Worm (Caenorhabditis elegans) whole organism, L4 larva: ENCODE data around the gene ptp-3.

ENCODE experiments used
- D1046.2 ChIP-seq: fragments of 200-800 bp; sonication (Bioruptor generic); IDR thresholded peaks from 2 replicates; pipeline ENCODE4 v1.3.6; 2022; ENCODE audit warnings: missing genetic modification characterization, missing compliant biosample characterization
- F26F4.8 ChIP-seq: fragments of 200-800 bp; sonication (Bioruptor generic); conservative IDR thresholded peaks from 2 replicates; pipeline ENCODE4 v1.3.6; 2022; ENCODE audit warnings: missing genetic modification characterization, missing compliant biosample characterization
- F37D6.2 ChIP-seq: sonication (generic microtip); optimal IDR thresholded peaks from 2 replicates; lab custom pipeline; 2016; ENCODE audit warnings: mild to moderate bottlenecking, missing genetic modification characterization, missing compliant biosample characterization
- R02D3.7 ChIP-seq: fragments of 150-350 bp; sonication (generic microtip); optimal IDR thresholded peaks from 3 replicates; lab custom pipeline; 2014; ENCODE audit warnings: missing biosample characterization, missing genetic modification characterization
- T20F7.1 ChIP-seq: fragments of 200-800 bp; sonication (Bioruptor generic); optimal IDR thresholded peaks from 2 replicates; lab custom pipeline; 2018; ENCODE audit warnings: mild to moderate bottlenecking, missing genetic modification characterization, missing compliant biosample characterization
- aha-1 ChIP-seq: fragments of 150-350 bp; peaks from one replicate; lab custom pipeline; 2014; ENCODE audit warnings: missing biosample characterization, missing genetic modification characterization
- arid-1 ChIP-seq: fragments of 200-800 bp; sonication (Bioruptor generic); conservative IDR thresholded peaks from 2 replicates; pipeline ENCODE4 v1.3.6; 2022; ENCODE audit warnings: missing genetic modification reagents, missing genetic modification characterization, missing compliant biosample characterization
- attf-4 ChIP-seq: sonication (generic microtip); optimal IDR thresholded peaks from 3 replicates; lab custom pipeline; 2017; ENCODE audit warnings: missing biosample characterization, missing genetic modification characterization
- ceh-44 ChIP-seq: fragments of 200-800 bp; sonication (Bioruptor generic); IDR thresholded peaks from 2 replicates; pipeline ENCODE4 v1.3.6; 2022; ENCODE audit warnings: missing genetic modification reagents, missing genetic modification characterization, missing compliant biosample characterization
- ceh-82 ChIP-seq: sonication (generic microtip); optimal IDR thresholded peaks from 2 replicates; lab custom pipeline; 2017; ENCODE audit warnings: missing biosample characterization, missing genetic modification characterization
- ces-1 ChIP-seq: fragments of 150-350 bp; sonication (generic microtip); optimal IDR thresholded peaks from 4 replicates; lab custom pipeline; 2014; ENCODE audit warnings: missing biosample characterization, missing genetic modification reagents, missing genetic modification characterization
- cey-2 ChIP-seq: sonication (generic microtip); optimal IDR thresholded peaks from 3 replicates; lab custom pipeline; 2017; ENCODE audit warnings: missing genetic modification characterization, mild to moderate bottlenecking, missing compliant biosample characterization, antibody characterized with exemption, borderline replicate concordance; ENCODE audit not compliant: insufficient read depth
- daf-16 ChIP-seq, 3 experiments: sonication (generic microtip); optimal IDR thresholded peaks; 2 replicates each; lab custom pipeline; 2016 to 2017; ENCODE audit warnings: missing genetic modification characterization in 3 of 3, missing genetic modification reagents in 3 of 3, mild to moderate bottlenecking in 2 of 3, missing compliant biosample characterization in 2 of 3, missing biosample characterization in 1 of 3, moderate library complexity in 1 of 3
- daf-8 ChIP-seq: fragments of 200-800 bp; sonication (Bioruptor generic); IDR thresholded peaks from 2 replicates; pipeline ENCODE4 v1.3.6; 2022; ENCODE audit warnings: missing genetic modification characterization, missing compliant biosample characterization
- dmd-8 ChIP-seq: fragments of 200-800 bp; sonication (Bioruptor generic); IDR thresholded peaks from 2 replicates; pipeline ENCODE4 v1.3.6; 2022; ENCODE audit warnings: missing genetic modification characterization, missing compliant biosample characterization
- dmd-9 ChIP-seq: fragments of 200-800 bp; sonication (Bioruptor generic); IDR thresholded peaks from 2 replicates; pipeline ENCODE4 v1.3.6; 2022; ENCODE audit warnings: missing genetic modification reagents, missing genetic modification characterization, missing compliant biosample characterization
- dpl-1 ChIP-seq: fragments of 150-350 bp; optimal IDR thresholded peaks from 2 replicates; lab custom pipeline; 2014; ENCODE audit warnings: missing biosample characterization, missing genetic modification reagents, missing genetic modification characterization
- dve-1 ChIP-seq: sonication (generic microtip); optimal IDR thresholded peaks from 2 replicates; lab custom pipeline; 2017; ENCODE audit warnings: antibody characterized with exemption, mild to moderate bottlenecking, missing genetic modification characterization, missing compliant biosample characterization; ENCODE audit not compliant: insufficient read depth
- hif-1 ChIP-seq, 2 experiments: sonication (generic microtip); optimal IDR thresholded peaks; 2 replicates each; lab custom pipeline; 2016 to 2017; ENCODE audit warnings: missing compliant biosample characterization in 2 of 2, missing genetic modification characterization in 2 of 2, missing genetic modification reagents in 2 of 2, missing genotype in 2 of 2, mild to moderate bottlenecking in 1 of 2
- hmg-1.1 ChIP-seq: fragments of 200-800 bp; sonication (Bioruptor generic); IDR thresholded peaks from 2 replicates; pipeline ENCODE4 v1.3.6; 2022; ENCODE audit warnings: missing genetic modification reagents, missing genetic modification characterization, missing compliant biosample characterization
- jun-1 ChIP-seq: fragments of 150-350 bp; optimal IDR thresholded peaks from 2 replicates; lab custom pipeline; 2014; ENCODE audit warnings: missing biosample characterization, missing genetic modification reagents, missing genetic modification characterization
- lim-7 ChIP-seq: fragments of 200-800 bp; sonication (Bioruptor generic); IDR thresholded peaks from 2 replicates; pipeline ENCODE4 v1.3.6; 2022; ENCODE audit warnings: missing genetic modification characterization, missing compliant biosample characterization
- lin-38 ChIP-seq: fragments of 200-800 bp; sonication (Bioruptor generic); IDR thresholded peaks from 2 replicates; pipeline ENCODE4 v1.3.6; 2022; ENCODE audit warnings: missing genetic modification reagents, missing genetic modification characterization, missing compliant biosample characterization
- lin-39 ChIP-seq: fragments of 150-350 bp; optimal IDR thresholded peaks from 2 replicates; lab custom pipeline; 2014; ENCODE audit warnings: missing biosample characterization, missing genetic modification reagents, missing genetic modification characterization
- lsy-2 ChIP-seq, 2 experiments: fragments of 150-350 bp in 1 of 2; sonication (generic microtip) in 1 of 2; optimal IDR thresholded peaks; 2 replicates each; lab custom pipeline; 2014 to 2017; ENCODE audit warnings: missing biosample characterization in 2 of 2, missing genetic modification characterization in 2 of 2
- madf-5 ChIP-seq, 2 experiments: fragments of 200-800 bp; sonication (Bioruptor generic); IDR thresholded peaks; 2 replicates each; pipeline ENCODE4 v1.3.6; 2022; ENCODE audit warnings: missing compliant biosample characterization in 2 of 2, missing genetic modification characterization in 2 of 2
- madf-9 ChIP-seq: fragments of 200-800 bp; sonication (Bioruptor generic); conservative IDR thresholded peaks from 2 replicates; pipeline ENCODE4 v1.3.6; 2022; ENCODE audit warnings: missing genetic modification reagents, missing genetic modification characterization, missing compliant biosample characterization
- mes-2 ChIP-seq: sonication (generic microtip); optimal IDR thresholded peaks from 2 replicates; lab custom pipeline; 2016; ENCODE audit warnings: missing genotype, mild to moderate bottlenecking, missing genetic modification characterization, missing compliant biosample characterization; ENCODE audit not compliant: poor library complexity, severe bottlenecking
- mxl-2 ChIP-seq: fragments of 200-800 bp; sonication (Bioruptor generic); conservative IDR thresholded peaks from 2 replicates; pipeline ENCODE4 v1.3.6; 2022; ENCODE audit warnings: missing genetic modification reagents, missing genetic modification characterization, missing compliant biosample characterization
- nhr-102 ChIP-seq: sonication (generic microtip); optimal IDR thresholded peaks from 2 replicates; lab custom pipeline; 2016; ENCODE audit warnings: mild to moderate bottlenecking, missing genetic modification characterization, moderate library complexity, missing compliant biosample characterization
- nhr-111 ChIP-seq: fragments of 200-800 bp; sonication (Bioruptor generic); optimal IDR thresholded peaks from 2 replicates; lab custom pipeline; 2018; ENCODE audit warnings: mild to moderate bottlenecking, missing genetic modification characterization, missing compliant biosample characterization
- nhr-28 ChIP-seq: fragments of 150-350 bp; optimal IDR thresholded peaks from 2 replicates; lab custom pipeline; 2014; ENCODE audit warnings: missing biosample characterization, missing genetic modification characterization
- nhr-48 ChIP-seq: sonication (generic microtip); optimal IDR thresholded peaks from 2 replicates; lab custom pipeline; 2016; ENCODE audit warnings: mild to moderate bottlenecking, missing genetic modification characterization, missing compliant biosample characterization
- nhr-76 ChIP-seq: fragments of 150-350 bp; optimal IDR thresholded peaks from 2 replicates; lab custom pipeline; 2014; ENCODE audit warnings: missing biosample characterization, missing genetic modification characterization
- saeg-2 ChIP-seq: fragments of 200-800 bp; sonication (Bioruptor generic); IDR thresholded peaks from 2 replicates; pipeline ENCODE4 v1.3.6; 2022; ENCODE audit warnings: missing genetic modification reagents, missing genetic modification characterization, missing compliant biosample characterization
- sdz-12 ChIP-seq: fragments of 200-800 bp; sonication (Bioruptor generic); optimal IDR thresholded peaks from 2 replicates; lab custom pipeline; 2018; ENCODE audit warnings: mild to moderate bottlenecking, missing genetic modification characterization, missing compliant biosample characterization
- tra-1 ChIP-seq: fragments of 200-800 bp; sonication (Bioruptor generic); IDR thresholded peaks from 2 replicates; pipeline ENCODE4 v1.3.6; 2022; ENCODE audit warnings: missing genetic modification reagents, missing genetic modification characterization, missing compliant biosample characterization
- unc-39 ChIP-seq: sonication (generic microtip); optimal IDR thresholded peaks from 2 replicates; lab custom pipeline; 2017; ENCODE audit warnings: missing biosample characterization, missing genetic modification characterization
- unc-62 ChIP-seq, 3 experiments: fragments of 150-350 bp in 1 of 3; sonication (generic microtip); optimal IDR thresholded peaks in 2 of 3; peaks in 1 of 3; 1 replicate in 1 of 3; 2 replicates in 2 of 3; lab custom pipeline; 2014 to 2017; ENCODE audit warnings: missing biosample characterization in 3 of 3, missing genetic modification characterization in 3 of 3, missing genetic modification reagents in 3 of 3, missing genotype in 1 of 3
- zip-11 ChIP-seq: fragments of 200-800 bp; sonication (Bioruptor generic); IDR thresholded peaks from 2 replicates; pipeline ENCODE4 v1.3.6; 2022; ENCODE audit warnings: missing genetic modification characterization, missing compliant biosample characterization

Gene ptp-3

DNA sequence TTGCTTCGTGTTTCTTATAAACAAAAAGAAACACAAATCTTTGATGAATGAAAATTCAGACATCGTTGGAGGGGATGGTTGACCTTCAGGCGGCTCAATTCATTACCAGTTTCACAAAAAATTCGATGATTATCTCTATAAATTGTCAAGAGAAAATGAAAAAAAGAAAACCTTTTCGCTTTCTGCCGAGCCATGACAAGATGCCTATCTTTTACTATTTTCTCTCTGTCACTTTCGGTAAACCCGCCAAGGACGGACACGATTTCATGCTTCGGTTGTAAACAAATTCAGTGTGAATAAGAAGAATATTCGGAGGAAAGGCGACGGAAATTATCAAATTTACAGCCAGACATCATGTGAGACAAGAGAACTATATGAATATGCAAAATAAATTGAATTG, 45.4 kb downstream of the ptp-3 start:
- no peak for TF ChIP-seq D1046.2 (GFP tag; lab: Robert Waterston, UW)
- no peak for TF ChIP-seq unc-39 (tag; lab: Kevin White, UChicago)
- TF ChIP-seq nhr-111 (GFP tag; lab: Kevin White, UChicago) = no peak
- no peak for TF ChIP-seq F26F4.8 (GFP tag; lab: Robert Waterston, UW)
- TF ChIP-seq dmd-8 (GFP tag; lab: Robert Waterston, UW) = no peak
- TF ChIP-seq aha-1 (tag; lab: Kevin White, UChicago) = no peak
- no peak for TF ChIP-seq daf-16 (GFP tag; optimal IDR thresholded peaks at IDR 0.05; lab: Kevin White, UChicago)
- TF ChIP-seq daf-16 (tag; optimal IDR thresholded peaks at IDR 0.05; lab: Kevin White, UChicago) = no peak
- no peak for TF ChIP-seq hif-1 (tag; optimal IDR thresholded peaks at IDR 0.05; lab: Kevin White, UChicago)
- TF ChIP-seq zip-11 (GFP tag; lab: Robert Waterston, UW) = no peak
- TF ChIP-seq mes-2 (tag; lab: Kevin White, UChicago) = no peak
- TF ChIP-seq sdz-12 (GFP tag; lab: Kevin White, UChicago) = no peak
- no peak for TF ChIP-seq lim-7 (GFP tag; lab: Robert Waterston, UW)
- no peak for TF ChIP-seq unc-62 (GFP tag; optimal IDR thresholded peaks at IDR 0.05 in 1 of 2; lab: Kevin White, UChicago)
- TF ChIP-seq unc-62 (tag; optimal IDR thresholded peaks at IDR 0.05; lab: Kevin White, UChicago) = no peak
- no peak for TF ChIP-seq madf-9

ce11 chrII:11022023-11022422, 46.7 kb downstream of the ptp-3 start, which contains the start of gene let-858:
TSS of gene let-858 (plus strand) at chrII:11022370.
- TF ChIP-seq nhr-76 (tag; lab: Kevin White, UChicago) (no peak), ceh-82 (tag; lab: Kevin White, UChicago) (no peak), dmd-9 (no peak), hmg-1.1 (0 out of 2 replicates have a peak, but pooled peaks have one; percentile 19), daf-8 (no peak), unc-62 (GFP tag; optimal IDR thresholded peaks at IDR 0.05 in 1 of 2; lab: Kevin White, UChicago) (no peak), unc-62 (tag; optimal IDR thresholded peaks at IDR 0.05; lab: Kevin White, UChicago) (no peak), cey-2 (tag; lab: Kevin White, UChicago) (no peak), nhr-48 (tag; lab: Kevin White, UChicago) (no peak), lin-39 (tag; lab: Kevin White, UChicago) (no peak), mes-2 (tag; lab: Kevin White, UChicago) (peak; percentile 69), dve-1 (tag; lab: Kevin White, UChicago) (peak; percentile 6), arid-1 (no peak), R02D3.7 (tag; lab: Kevin White, UChicago) (no peak), saeg-2 (no peak), ceh-44 (no peak), dpl-1 (GFP tag; lab: Kevin White, UChicago) (peak; percentile 95), attf-4 (tag; lab: Kevin White, UChicago) (no peak), mxl-2 (GFP tag; lab: Robert Waterston, UW) (no peak), lsy-2 (tag; optimal IDR thresholded peaks at IDR 0.05; lab: Kevin White, UChicago) (peak in 1 of 2 experiments; percentile 75), jun-1 (no peak), zip-11 (GFP tag; lab: Robert Waterston, UW) (no peak), F37D6.2 (tag; lab: Kevin White, UChicago) (no peak), tra-1 (no peak), nhr-102 (tag; lab: Kevin White, UChicago) (peak; percentile 16), ces-1 (no peak), madf-5 (GFP tag; IDR thresholded peaks at IDR 0.05; lab: Robert Waterston, UW) (no peak), T20F7.1 (no peak), nhr-28 (peak; percentile 11), F26F4.8 (GFP tag; lab: Robert Waterston, UW) (no peak), lin-38 (peak; percentile 95), hif-1 (tag; optimal IDR thresholded peaks at IDR 0.05; lab: Kevin White, UChicago) (no peak), aha-1 (tag; lab: Kevin White, UChicago) (peak; percentile 51)
